Worm (Caenorhabditis elegans) whole organism, L1 larva: ENCODE measurements around the gene B0395.3.

Experiments used
- aly-2 ChIP-seq: fragments of 150-350 bp; optimal IDR thresholded peaks from 2 replicates; lab custom pipeline; 2014; ENCODE audit warnings: missing biosample characterization, missing genetic modification characterization
- dpl-1 ChIP-seq, 3 experiments: fragments of 150-350 bp in 2 of 3; sonication (generic microtip) in 1 of 3; optimal IDR thresholded peaks; 2 replicates each; lab custom pipeline; 2014 to 2017; ENCODE audit warnings: missing biosample characterization in 3 of 3, missing genetic modification characterization in 3 of 3, missing genetic modification reagents in 3 of 3
- egl-27 ChIP-seq, 2 experiments: fragments of 150-350 bp in 1 of 2; sonication (generic microtip); optimal IDR thresholded peaks; 3 replicates each; lab custom pipeline; 2017 to 2018; ENCODE audit warnings: missing biosample characterization in 2 of 2, missing genetic modification characterization in 2 of 2, missing genetic modification reagents in 2 of 2
- elt-3 ChIP-seq, 6 experiments: fragments of 150-350 bp in 1 of 6; sonication (generic microtip); optimal IDR thresholded peaks; 2 replicates each; lab custom pipeline; 2017 to 2018; ENCODE audit warnings: missing biosample characterization in 6 of 6, missing genetic modification characterization in 6 of 6, inconsistent platforms in 1 of 6
- mdl-1 ChIP-seq, 2 experiments: fragments of 150-350 bp; optimal IDR thresholded peaks; 2 replicates each; lab custom pipeline; 2014 to 2017; ENCODE audit warnings: missing biosample characterization in 2 of 2, missing genetic modification characterization in 2 of 2, inconsistent platforms in 1 of 2
- nhr-12 ChIP-seq: sonication (generic microtip); optimal IDR thresholded peaks from 2 replicates; lab custom pipeline; 2017; ENCODE audit warnings: missing biosample characterization, missing genetic modification characterization
- nhr-237 ChIP-seq: fragments of 150-350 bp; optimal IDR thresholded peaks from 2 replicates; lab custom pipeline; 2014; ENCODE audit warnings: missing biosample characterization, missing genetic modification characterization
- nhr-28 ChIP-seq: fragments of 150-350 bp; optimal IDR thresholded peaks from 2 replicates; lab custom pipeline; 2014; ENCODE audit warnings: missing biosample characterization, missing genetic modification characterization
- pqm-1 ChIP-seq: sonication (generic microtip); optimal IDR thresholded peaks from 3 replicates; lab custom pipeline; 2017; ENCODE audit warnings: missing biosample characterization, missing genetic modification characterization
- unc-62 ChIP-seq: fragments of 150-350 bp; optimal IDR thresholded peaks from 2 replicates; lab custom pipeline; 2014; ENCODE audit warnings: missing biosample characterization, missing genetic modification reagents, missing genetic modification characterization
- xbp-1 ChIP-seq: sonication (generic microtip); optimal IDR thresholded peaks from 2 replicates; lab custom pipeline; 2016; ENCODE audit warnings: missing genetic modification characterization, missing compliant biosample characterization
- ztf-4 ChIP-seq: fragments of 150-350 bp; optimal IDR thresholded peaks from 2 replicates; lab custom pipeline; 2014; ENCODE audit warnings: missing biosample characterization, missing genetic modification characterization

DNA sequence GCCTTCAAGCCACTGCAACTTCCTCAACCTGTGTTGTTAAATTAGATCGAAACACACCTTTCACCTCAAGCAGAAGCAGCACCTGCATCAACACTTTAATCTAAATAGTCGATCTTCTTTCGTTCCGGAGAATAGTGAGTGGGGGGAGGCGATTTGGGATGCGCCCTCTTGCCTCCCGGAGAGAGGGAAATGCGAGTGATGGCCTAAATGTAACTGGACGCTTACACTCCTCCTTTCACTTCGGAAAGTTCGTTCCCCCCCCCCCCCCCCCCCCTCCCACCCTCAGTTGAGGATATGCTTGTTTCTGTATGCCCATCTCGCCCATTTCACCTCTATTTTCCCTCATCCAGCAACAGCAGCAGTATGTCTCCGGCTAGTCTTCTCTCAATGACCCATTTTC, 11.1 kb downstream of the B0395.3 start:
- no peak for TF ChIP-seq egl-27 (tag; optimal IDR thresholded peaks at IDR 0.05; lab: Kevin White, UChicago)
- no peak for TF ChIP-seq unc-62 (GFP tag; lab: Kevin White, UChicago)
- TF ChIP-seq dpl-1 (GFP tag; optimal IDR thresholded peaks at IDR 0.05; lab: Kevin White, UChicago): no peak
- TF ChIP-seq nhr-237 (tag; lab: Kevin White, UChicago): no peak
- TF ChIP-seq ztf-4: no peak
- no peak for TF ChIP-seq mdl-1 (tag; optimal IDR thresholded peaks at IDR 0.05; lab: Kevin White, UChicago)
- TF ChIP-seq nhr-12 (tag; lab: Kevin White, UChicago): no peak
- no peak for TF ChIP-seq pqm-1
- TF ChIP-seq aly-2 (tag; lab: Kevin White, UChicago): no peak
- no peak for TF ChIP-seq xbp-1 (tag; lab: Kevin White, UChicago)
- no peak for TF ChIP-seq elt-3 (tag; optimal IDR thresholded peaks at IDR 0.05; lab: Kevin White, UChicago)
- TF ChIP-seq nhr-28 (tag; lab: Kevin White, UChicago): no peak
